Worm (Caenorhabditis elegans) whole organism, L2 larva: ENCODE results near the gene ZC455.1.

Source experiments
- C34F6.9 ChIP-seq: fragments of 150-350 bp; optimal IDR thresholded peaks from 2 replicates; lab custom pipeline; 2014; ENCODE audit warnings: missing biosample characterization, missing genetic modification characterization
- F13H6.1 ChIP-seq: sonication (generic microtip); optimal IDR thresholded peaks from 2 replicates; lab custom pipeline; 2016; ENCODE audit warnings: missing genetic modification characterization, missing compliant biosample characterization
- R02D3.7 ChIP-seq: fragments of 150-350 bp; optimal IDR thresholded peaks from 2 replicates; lab custom pipeline; 2014; ENCODE audit warnings: missing biosample characterization, missing genetic modification characterization
- Y55F3AM.14 ChIP-seq: fragments of 200-800 bp; sonication (Bioruptor generic); optimal IDR thresholded peaks from 2 replicates; lab custom pipeline; 2018; ENCODE audit warnings: mild to moderate bottlenecking, missing genetic modification characterization, missing compliant biosample characterization
- ZK546.5 ChIP-seq: sonication (generic microtip); optimal IDR thresholded peaks from 2 replicates; lab custom pipeline; 2017; ENCODE audit warnings: missing biosample characterization, missing genetic modification characterization
- aly-2 ChIP-seq: fragments of 150-350 bp; optimal IDR thresholded peaks from 2 replicates; lab custom pipeline; 2014; ENCODE audit warnings: missing biosample characterization, missing genetic modification characterization
- ama-1 ChIP-seq: fragments of 150-350 bp; optimal IDR thresholded peaks from 2 replicates; lab custom pipeline; 2018; ENCODE audit warnings: inconsistent platforms
- blmp-1 ChIP-seq: sonication (generic microtip); optimal IDR thresholded peaks from 2 replicates; lab custom pipeline; 2017; ENCODE audit warnings: missing genetic modification characterization, mild to moderate bottlenecking, missing compliant biosample characterization, antibody characterized with exemption, moderate library complexity; ENCODE audit not compliant: insufficient read depth
- ceh-16 ChIP-seq: fragments of 150-350 bp; optimal IDR thresholded peaks from 2 replicates; lab custom pipeline; 2014; ENCODE audit warnings: missing biosample characterization, missing genetic modification characterization
- elt-3 ChIP-seq: sonication (generic microtip); optimal IDR thresholded peaks from 2 replicates; lab custom pipeline; 2017; ENCODE audit warnings: missing biosample characterization, missing genetic modification characterization
- fos-1 ChIP-seq: fragments of 150-350 bp; optimal IDR thresholded peaks from 2 replicates; lab custom pipeline; 2014; ENCODE audit warnings: missing biosample characterization, missing genetic modification characterization
- lin-11 ChIP-seq: fragments of 150-350 bp; sonication (generic microtip); optimal IDR thresholded peaks from 2 replicates; lab custom pipeline; 2014; ENCODE audit warnings: missing biosample characterization, missing genetic modification characterization, inconsistent platforms, mixed read lengths
- lin-39 ChIP-seq: fragments of 150-350 bp; optimal IDR thresholded peaks from 2 replicates; lab custom pipeline; 2014; ENCODE audit warnings: missing biosample characterization, missing genetic modification reagents, missing genetic modification characterization
- mbf-1 ChIP-seq: sonication (generic microtip); optimal IDR thresholded peaks from 2 replicates; lab custom pipeline; 2017; ENCODE audit warnings: missing biosample characterization, missing genetic modification characterization
- mdl-1 ChIP-seq, 2 experiments: fragments of 150-350 bp in 1 of 2; sonication (generic microtip) in 1 of 2; optimal IDR thresholded peaks; 2 replicates each; lab custom pipeline; 2017; ENCODE audit warnings: missing biosample characterization in 2 of 2, missing genetic modification characterization in 2 of 2
- nhr-10 ChIP-seq: sonication (generic microtip); optimal IDR thresholded peaks from 2 replicates; lab custom pipeline; 2017; ENCODE audit warnings: missing biosample characterization, missing genetic modification characterization
- nhr-11 ChIP-seq: fragments of 150-350 bp; optimal IDR thresholded peaks from 2 replicates; lab custom pipeline; 2014; ENCODE audit warnings: missing biosample characterization, missing genetic modification characterization
- nhr-12 ChIP-seq: fragments of 150-350 bp; optimal IDR thresholded peaks from 2 replicates; lab custom pipeline; 2014; ENCODE audit warnings: missing biosample characterization, missing genetic modification characterization
- nhr-23 ChIP-seq: fragments of 150-350 bp; optimal IDR thresholded peaks from 2 replicates; lab custom pipeline; 2014; ENCODE audit warnings: missing biosample characterization, missing genetic modification reagents, missing genetic modification characterization
- nhr-25 ChIP-seq: fragments of 150-350 bp; sonication (generic microtip); optimal IDR thresholded peaks from 3 replicates; lab custom pipeline; 2014; ENCODE audit warnings: missing biosample characterization, missing genetic modification characterization
- nhr-6 ChIP-seq: fragments of 150-350 bp; optimal IDR thresholded peaks from 2 replicates; lab custom pipeline; 2014; ENCODE audit warnings: missing biosample characterization, missing genetic modification characterization
- nhr-77 ChIP-seq: fragments of 150-350 bp; optimal IDR thresholded peaks from 2 replicates; lab custom pipeline; 2014; ENCODE audit warnings: missing biosample characterization, missing genetic modification characterization
- sem-4 ChIP-seq: fragments of 150-350 bp; optimal IDR thresholded peaks from 2 replicates; lab custom pipeline; 2014; ENCODE audit warnings: missing biosample characterization, missing genetic modification reagents, missing genetic modification characterization
- sma-9 ChIP-seq, 2 experiments: fragments of 150-350 bp in 1 of 2; sonication (generic microtip) in 1 of 2; optimal IDR thresholded peaks; 2 replicates each; lab custom pipeline; 2014 to 2016; ENCODE audit warnings: missing genetic modification characterization in 2 of 2, mild to moderate bottlenecking in 1 of 2, missing biosample characterization in 1 of 2, missing compliant biosample characterization in 1 of 2, missing genetic modification reagents in 1 of 2, moderate library complexity in 1 of 2
- unc-39 ChIP-seq: fragments of 150-350 bp; optimal IDR thresholded peaks from 2 replicates; lab custom pipeline; 2014; ENCODE audit warnings: missing biosample characterization, missing genetic modification characterization
- unc-55 ChIP-seq: fragments of 150-350 bp; sonication (generic microtip); optimal IDR thresholded peaks from 3 replicates; lab custom pipeline; 2014; ENCODE audit warnings: missing biosample characterization, missing genetic modification reagents, missing genetic modification characterization
- unc-62 ChIP-seq: fragments of 150-350 bp; optimal IDR thresholded peaks from 2 replicates; lab custom pipeline; 2014; ENCODE audit warnings: missing biosample characterization, missing genetic modification reagents, missing genetic modification characterization
- zag-1 ChIP-seq: fragments of 150-350 bp; optimal IDR thresholded peaks from 2 replicates; lab custom pipeline; 2014; ENCODE audit warnings: missing biosample characterization, missing genetic modification characterization
- ztf-1 ChIP-seq: fragments of 200-800 bp; sonication (Bioruptor generic); conservative IDR thresholded peaks from 2 replicates; pipeline ENCODE4 v1.3.6; 2022; ENCODE audit warnings: missing genetic modification characterization, missing compliant biosample characterization
- ztf-4 ChIP-seq: fragments of 150-350 bp; optimal IDR thresholded peaks from 2 replicates; lab custom pipeline; 2014; ENCODE audit warnings: missing biosample characterization, missing genetic modification characterization

ZC455.1 gene

DNA sequence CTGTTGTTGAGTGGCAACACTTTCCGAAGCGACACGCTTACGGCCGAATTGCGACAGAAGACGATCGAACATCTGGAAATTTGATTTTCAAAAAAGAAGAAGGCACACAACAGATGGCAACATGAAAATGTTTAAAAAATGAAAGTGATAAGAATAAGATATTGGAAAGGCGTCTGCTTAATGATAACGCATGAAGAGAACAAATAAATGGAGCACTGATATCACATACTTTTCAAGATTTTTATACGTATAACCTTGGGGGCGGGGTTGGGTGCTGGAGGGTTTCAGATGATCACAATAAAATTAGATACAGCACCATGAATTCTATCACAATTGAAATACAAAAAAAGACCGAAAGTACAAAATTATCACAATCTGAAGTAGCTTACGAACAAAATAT lies 28.3 kb upstream of the ZC455.1 start, which contains the start of gene C15C8.7:
Gene C15C8.7 (minus strand): TSS at position 72 of the 400 bp plus-strand sequence.
- TF ChIP-seq fos-1 (tag; lab: Kevin White, UChicago), result peak; percentile 63
- TF ChIP-seq F13H6.1 (tag; lab: Kevin White, UChicago), result peak; percentile 6
- TF ChIP-seq elt-3, result no peak

DNA sequence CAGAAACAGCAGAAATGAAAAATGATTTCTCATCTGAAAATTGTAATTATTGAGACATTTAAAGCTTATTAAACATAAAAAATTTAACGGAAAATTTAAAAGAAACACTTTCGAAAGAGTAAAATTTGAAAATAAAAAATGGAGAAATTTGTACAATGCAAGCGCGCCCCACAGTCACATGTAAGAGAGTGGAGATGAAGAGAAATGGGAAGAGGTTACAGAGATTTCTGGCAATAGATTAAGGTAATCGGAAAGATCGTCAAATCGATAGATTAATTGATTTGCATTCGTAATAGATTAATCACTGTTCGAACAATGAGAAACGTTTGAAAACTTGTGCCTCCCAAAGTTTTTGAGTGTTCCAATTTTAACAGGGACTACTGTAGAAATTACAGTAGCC lies 25.9 kb upstream of the ZC455.1 start, which contains the start of gene C15C8.4:
Gene C15C8.4 (minus strand): TSS at position 33 of the 400 bp plus-strand sequence.
- TF ChIP-seq nhr-6 (tag; lab: Kevin White, UChicago), result no peak

DNA sequence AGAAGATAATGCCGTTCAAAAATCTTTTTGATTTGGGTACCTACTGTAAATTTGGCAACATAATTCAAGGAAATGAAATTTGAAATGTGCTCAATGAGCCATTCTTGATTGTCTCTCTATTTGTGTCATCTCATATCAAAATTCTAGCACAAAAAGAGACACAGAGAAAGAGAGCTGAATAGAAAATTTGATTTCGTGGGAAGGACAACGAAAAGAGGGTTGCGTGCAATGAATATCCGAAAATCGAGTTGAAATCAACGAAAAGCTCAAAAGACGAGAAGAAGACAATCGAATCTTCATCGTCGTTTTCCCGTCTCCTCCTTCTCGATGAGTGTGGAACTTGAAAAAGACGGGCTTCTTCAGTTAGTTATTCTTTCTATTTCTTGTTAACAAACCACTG lies 25.5 kb upstream of the ZC455.1 start, which contains the start of gene C15C8.5:
Gene C15C8.5 (plus strand): TSS at position 152 of the 400 bp plus-strand sequence.
- TF ChIP-seq nhr-12 (no peak), nhr-11 (no peak), sem-4 (no peak), nhr-25 (tag; lab: Kevin White, UChicago) (no peak), ztf-1 (GFP tag; lab: Robert Waterston, UW) (no peak), nhr-77 (no peak), sma-9 (GFP tag; optimal IDR thresholded peaks at IDR 0.05; lab: Kevin White, UChicago) (no peak), sma-9 (tag; optimal IDR thresholded peaks at IDR 0.05; lab: Kevin White, UChicago) (no peak), lin-39 (tag; lab: Kevin White, UChicago) (no peak), nhr-23 (tag; lab: Kevin White, UChicago) (no peak), unc-55 (GFP tag; lab: Kevin White, UChicago) (no peak), blmp-1 (tag; lab: Kevin White, UChicago) (no peak)

DNA sequence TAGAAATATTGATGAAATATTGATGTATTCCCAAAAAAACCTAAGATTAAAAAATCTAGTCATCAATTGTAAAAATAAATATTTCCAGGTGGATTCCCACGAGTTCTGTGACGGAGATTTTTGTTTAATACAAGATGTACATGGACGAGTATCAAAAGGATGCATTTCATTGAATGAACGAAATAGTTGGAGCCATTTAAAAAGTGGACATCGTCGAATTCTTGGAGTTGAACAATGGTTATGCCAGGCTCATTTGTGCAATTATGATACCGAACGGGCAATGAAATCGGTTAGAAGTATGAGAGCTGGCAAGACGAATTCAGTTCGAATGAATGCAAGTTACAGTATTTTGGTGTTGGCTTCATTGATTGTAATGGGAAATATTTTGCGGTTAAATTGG lies 23.8 kb upstream of the ZC455.1 start:
- no peak for TF ChIP-seq R02D3.7 (tag; lab: Kevin White, UChicago)
- TF ChIP-seq ZK546.5 (tag; lab: Kevin White, UChicago), result no peak
- TF ChIP-seq unc-62, result no peak
- TF ChIP-seq sem-4, result no peak
- TF ChIP-seq Y55F3AM.14 (GFP tag; lab: Kevin White, UChicago), result no peak
- TF ChIP-seq nhr-10 (tag; lab: Kevin White, UChicago), result no peak
- TF ChIP-seq C34F6.9, result no peak
- TF ChIP-seq ama-1 (lab: Kevin White, UChicago), result no peak
- no peak for TF ChIP-seq mdl-1 (tag; optimal IDR thresholded peaks at IDR 0.05; lab: Kevin White, UChicago)

DNA sequence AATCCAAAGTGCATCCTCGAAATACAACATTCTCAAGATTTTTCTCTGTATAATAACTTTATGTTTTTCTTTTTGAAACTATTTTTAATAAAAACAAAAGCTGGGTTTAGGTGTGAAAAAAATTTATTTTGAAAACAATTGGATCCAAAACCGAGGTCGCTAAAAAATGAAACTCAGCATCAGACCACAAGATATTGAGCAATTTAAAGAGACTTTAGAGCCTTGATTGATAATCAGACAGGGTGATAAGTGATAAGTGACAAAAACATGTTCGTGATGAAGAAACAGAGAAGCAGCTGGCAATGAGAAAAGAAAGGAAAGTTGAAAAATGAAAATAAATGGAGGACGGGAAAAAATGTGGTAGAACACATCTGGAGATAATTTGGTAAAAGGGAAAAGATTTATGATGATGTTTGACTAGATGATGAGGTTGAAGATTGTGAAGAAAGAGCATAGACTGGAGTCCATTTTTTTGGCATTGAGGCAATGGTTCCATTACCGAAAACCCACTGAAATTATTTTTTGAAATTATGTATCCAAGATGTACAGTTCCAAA lies 21.7 kb upstream of the ZC455.1 start, which contains the start of gene C15C8.6:
Gene C15C8.6 (minus strand): TSS at position 51 of the 556 bp plus-strand sequence.
- TF ChIP-seq mdl-1 (tag; optimal IDR thresholded peaks at IDR 0.05; lab: Kevin White, UChicago) (no peak), aly-2 (tag; lab: Kevin White, UChicago) (no peak), unc-39 (tag; lab: Kevin White, UChicago) (no peak), C34F6.9 (no peak), nhr-6 (tag; lab: Kevin White, UChicago) (no peak), mbf-1 (tag; lab: Kevin White, UChicago) (no peak), lin-11 (tag; lab: Kevin White, UChicago) (no peak), ceh-16 (no peak)

DNA sequence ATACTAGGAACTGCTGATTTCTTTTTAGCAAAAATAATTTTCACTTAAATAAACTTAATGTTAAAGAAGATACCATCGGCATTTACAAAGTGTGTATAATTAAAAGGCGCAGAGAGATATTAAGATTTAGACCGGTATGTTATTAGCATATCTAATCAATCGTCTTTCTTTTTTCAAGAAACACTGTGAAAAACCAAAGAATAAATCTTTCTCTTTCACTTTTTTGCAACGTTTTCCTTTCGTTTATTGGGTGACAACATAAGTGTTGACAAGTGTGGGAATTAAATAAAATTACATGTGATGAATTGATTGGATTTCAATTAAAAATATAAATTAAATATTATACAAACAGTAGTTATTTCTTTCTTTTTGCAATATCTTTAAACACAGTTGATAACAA lies 20.9 kb upstream of the ZC455.1 start, which contains the start of gene C15C8.8:
Gene C15C8.8 (minus strand): TSS at position 101 of the 400 bp plus-strand sequence.
- TF ChIP-seq lin-39 (tag; lab: Kevin White, UChicago), result no peak
- TF ChIP-seq ZK546.5 (tag; lab: Kevin White, UChicago), result no peak
- no peak for TF ChIP-seq ama-1 (lab: Kevin White, UChicago)
- TF ChIP-seq ceh-16, result no peak
- TF ChIP-seq blmp-1 (tag; lab: Kevin White, UChicago), result no peak
- TF ChIP-seq ztf-4 (tag; lab: Kevin White, UChicago), result no peak
- no peak for TF ChIP-seq unc-62
- TF ChIP-seq unc-39 (tag; lab: Kevin White, UChicago), result no peak
- TF ChIP-seq nhr-23 (tag; lab: Kevin White, UChicago), result no peak
- TF ChIP-seq aly-2 (tag; lab: Kevin White, UChicago), result no peak
- no peak for TF ChIP-seq zag-1 (tag; lab: Kevin White, UChicago)
